Worm (Caenorhabditis elegans) whole organism, L2 larva: Measurements from ENCODE around the gene F40A3.3.

Experiments
- lin-13 ChIP-seq: fragments of 150-350 bp; optimal IDR thresholded peaks from 2 replicates; lab custom pipeline; 2014; ENCODE audit warnings: missing biosample characterization, missing genetic modification reagents, missing genetic modification characterization
- nhr-237 ChIP-seq: fragments of 150-350 bp; optimal IDR thresholded peaks from 2 replicates; lab custom pipeline; 2014; ENCODE audit warnings: missing biosample characterization, missing genetic modification characterization
- peb-1 ChIP-seq: fragments of 150-350 bp; optimal IDR thresholded peaks from 2 replicates; lab custom pipeline; 2014; ENCODE audit warnings: missing biosample characterization, missing genetic modification characterization

ce11 chrV:7872945-7873344 is 4.3 kb upstream of the F40A3.3 start:
- TF ChIP-seq peb-1 (no peak), nhr-237 (no peak), lin-13 (GFP tag; lab: Kevin White, UChicago) (no peak)
